Worm (Caenorhabditis elegans): Measurements from ENCODE around the gene M02B1.4.

The M02B1.4 gene

ce11 chrIV:12854372-12855114 is 29.4 kb upstream of the M02B1.4 start:
- TF ChIP-seq hsf-1 (GFP tag; IDR thresholded peaks at IDR 0.05) (no peak), C06A6.2 (GFP tag; conservative IDR thresholded peaks at IDR 0.05) (no peak), C17E4.6 (GFP tag; IDR thresholded peaks at IDR 0.05) (no peak), hmg-1.2 (GFP tag; IDR thresholded peaks at IDR 0.05) (peak; percentile 57; the same call in 1 of the 2 replicates), efl-1 (GFP tag; optimal IDR thresholded peaks at IDR 0.05) (peak; percentile 60), lin-54 (GFP tag; optimal IDR thresholded peaks at IDR 0.05) (peak; percentile 32), pha-4 (tag; optimal IDR thresholded peaks at IDR 0.05) (no peak), lsl-1 (GFP tag; optimal IDR thresholded peaks at IDR 0.05) (peak; percentile 22), B0336.3 (GFP tag; IDR thresholded peaks at IDR 0.05) (no peak), snpc-4 (GFP tag; optimal IDR thresholded peaks at IDR 0.05) (no peak), snpc-4 (tag; optimal IDR thresholded peaks at IDR 0.05) (peak in 1 of 4 experiments; percentile 10)

ce11 chrIV:12849030-12849560 is 24.0 kb upstream of the M02B1.4 start, which contains the start of gene srf-3:
TSS of gene srf-3 (plus strand) at chrIV:12849510.
- TF ChIP-seq sdz-38 (tag; optimal IDR thresholded peaks at IDR 0.05) (no peak), B0336.3 (GFP tag; IDR thresholded peaks at IDR 0.05) (no peak), pbrm-1 (GFP tag; IDR thresholded peaks at IDR 0.05) (no peak), hmg-1.2 (GFP tag; IDR thresholded peaks at IDR 0.05) (peak; percentile 59; the same call in 1 of the 2 replicates), xnd-1 (tag; optimal IDR thresholded peaks at IDR 0.05) (no peak)

- TF ChIP-seq bed-2 (GFP tag; IDR thresholded peaks at IDR 0.05) (no peak), ceh-79 (tag; optimal IDR thresholded peaks at IDR 0.05) (no peak), nhr-80 (tag; optimal IDR thresholded peaks at IDR 0.05) (no peak), ceh-27 (GFP tag; optimal IDR thresholded peaks at IDR 0.05) (peak; percentile 0), mes-4 (tag; optimal IDR thresholded peaks at IDR 0.05) (no peak), let-607 (tag; optimal IDR thresholded peaks at IDR 0.05) (no peak), ZK185.1 (tag; optimal IDR thresholded peaks at IDR 0.05; ENCODE audit: poor library complexity, severe bottlenecking) (no peak), akir-1 (GFP tag; optimal IDR thresholded peaks at IDR 0.05) (no peak), K12H6.12 (tag; optimal IDR thresholded peaks at IDR 0.05) (peak; percentile 1), cebp-1 (GFP tag; IDR thresholded peaks at IDR 0.05) (no peak), cebp-1 (tag; optimal IDR thresholded peaks at IDR 0.05) (peak; percentile 35), Y67H2A.10 (GFP tag; conservative IDR thresholded peaks at IDR 0.05) (no peak)
Observed at ce11 chrIV:12845596-12845995, 20.5 kb upstream of the M02B1.4 start, which contains the start of gene txt-19. TSS of gene txt-19 (plus strand) at chrIV:12845899.

- TF ChIP-seq egl-18 (GFP tag; IDR thresholded peaks at IDR 0.05) (no peak), hlh-26 (GFP tag; conservative IDR thresholded peaks at IDR 0.05) (no peak), hmg-1.2 (GFP tag; IDR thresholded peaks at IDR 0.05) (peak; percentile 28; the same call in 1 of the 2 replicates), fkh-3 (tag; optimal IDR thresholded peaks at IDR 0.05) (no peak), attf-5 (GFP tag; optimal IDR thresholded peaks at IDR 0.05) (no peak), F57C9.4 (tag; optimal IDR thresholded peaks at IDR 0.05) (no peak), attf-6 (GFP tag; IDR thresholded peaks at IDR 0.05) (no peak), akir-1 (GFP tag; optimal IDR thresholded peaks at IDR 0.05) (no peak)
Observed at ce11 chrIV:12842895-12843294, 17.8 kb upstream of the M02B1.4 start.
